Worm (Caenorhabditis elegans) whole organism, L4/young adult: Measurements from ENCODE around the gene T26E4.18.

Source experiments
- W03F9.2 ChIP-seq: fragments of 150-350 bp; optimal IDR thresholded peaks from 2 replicates; lab custom pipeline; 2014; ENCODE audit warnings: missing biosample characterization, missing genetic modification characterization
- dao-5 ChIP-seq: sonication (generic microtip); optimal IDR thresholded peaks from 2 replicates; lab custom pipeline; 2016; ENCODE audit warnings: missing genotype, missing genetic modification characterization, moderate library complexity, missing compliant biosample characterization
- him-1 ChIP-seq: sonication (generic microtip); optimal IDR thresholded peaks from 2 replicates; lab custom pipeline; 2016; ENCODE audit warnings: missing genotype, missing genetic modification reagents, missing genetic modification characterization, missing compliant biosample characterization

DNA sequence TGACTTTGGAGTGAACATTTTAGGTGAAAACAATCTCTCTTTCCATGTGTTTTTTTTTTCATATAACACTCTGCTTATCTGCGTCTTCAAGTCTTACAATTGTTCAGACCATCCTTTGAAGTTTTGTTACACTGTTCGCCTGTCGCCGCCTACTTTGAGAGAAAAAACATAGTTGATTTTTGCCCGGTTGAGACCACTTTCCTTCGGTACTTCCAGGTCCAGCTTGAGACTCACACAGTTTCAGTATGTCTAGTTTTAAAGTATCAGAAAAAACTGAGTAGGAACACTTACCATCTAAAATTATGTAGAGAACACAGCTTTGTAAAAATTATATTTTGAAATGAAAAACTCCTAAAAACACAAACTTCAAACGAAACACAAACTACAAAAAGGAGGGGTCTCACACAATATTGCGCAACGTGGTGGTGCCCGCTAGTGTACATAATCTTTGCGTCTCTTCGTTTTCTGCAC, 12.3 kb upstream of the T26E4.18 start, which contains the start of the genes fbxa-69 and F54B8.4:
- TF ChIP-seq dao-5 (no peak), him-1 (tag; lab: Kevin White, UChicago) (no peak), W03F9.2 (no peak)
